Fruit fly (Drosophila melanogaster) whole organism, embryonic: ENCODE results near the gene Tfb5.

Experiments used
- CG11456 ChIP-seq: fragments of 200-800 bp; sonication (Bioruptor generic); IDR thresholded peaks from 3 replicates; pipeline ENCODE4 v1.3.6; 2022; ENCODE audit warnings: missing biosample characterization, missing genetic modification characterization
- CG12942 ChIP-seq: fragments of 200-800 bp; sonication (Bioruptor generic); optimal IDR thresholded peaks from 3 replicates; lab custom pipeline; 2016; ENCODE audit warnings: missing biosample characterization, missing genetic modification characterization
- CG13296 ChIP-seq: fragments of 200-800 bp; sonication (Bioruptor generic); optimal IDR thresholded peaks from 3 replicates; lab custom pipeline; 2018; ENCODE audit warnings: missing biosample characterization, mild to moderate bottlenecking, missing genetic modification characterization
- CG15269 ChIP-seq: fragments of 200-800 bp; sonication (Bioruptor generic); optimal IDR thresholded peaks from 2 replicates; lab custom pipeline; 2018; ENCODE audit warnings: missing biosample characterization, mild to moderate bottlenecking, missing genetic modification characterization, moderate library complexity
- CG16815 ChIP-seq: fragments of 200-800 bp; sonication (Bioruptor generic); optimal IDR thresholded peaks from 3 replicates; lab custom pipeline; 2017; ENCODE audit warnings: missing biosample characterization, mild to moderate bottlenecking, missing genetic modification characterization
- CG17359 ChIP-seq: fragments of 200-800 bp; sonication (Bioruptor generic); optimal IDR thresholded peaks from 3 replicates; lab custom pipeline; 2018; ENCODE audit warnings: missing biosample characterization, mild to moderate bottlenecking, missing genetic modification characterization, moderate library complexity
- CG17829 ChIP-seq: fragments of 200-800 bp; optimal IDR thresholded peaks from 2 replicates; lab custom pipeline; 2019; ENCODE audit warnings: missing biosample characterization, mild to moderate bottlenecking, missing genetic modification characterization, moderate library complexity
- CG30431 ChIP-seq: fragments of 200-800 bp; sonication (Bioruptor generic); optimal IDR thresholded peaks from 2 replicates; lab custom pipeline; 2017; ENCODE audit warnings: missing biosample characterization, missing genetic modification characterization
- CG3995 ChIP-seq: fragments of 200-800 bp; sonication (Bioruptor generic); optimal IDR thresholded peaks from 3 replicates; lab custom pipeline; 2016; ENCODE audit warnings: missing biosample characterization, missing genetic modification characterization
- CG4617 ChIP-seq: fragments of 200-800 bp; sonication (Bioruptor generic); optimal IDR thresholded peaks from 3 replicates; lab custom pipeline; 2016; ENCODE audit warnings: missing biosample characterization, missing genetic modification characterization, borderline replicate concordance
- CG4730 ChIP-seq: fragments of 200-800 bp; sonication (Bioruptor generic); IDR thresholded peaks from 2 replicates; pipeline ENCODE4 v1.3.6; 2022; ENCODE audit warnings: missing biosample characterization, missing genetic modification characterization
- CG6654 ChIP-seq: fragments of 200-800 bp; sonication (Bioruptor generic); optimal IDR thresholded peaks from 2 replicates; lab custom pipeline; 2017; ENCODE audit warnings: missing biosample characterization, mild to moderate bottlenecking, missing genetic modification characterization
- CG6791 ChIP-seq: fragments of 200-800 bp; sonication (Bioruptor generic); IDR thresholded peaks from 3 replicates; pipeline ENCODE4 v1.3.6; 2022; ENCODE audit warnings: missing biosample characterization, missing genetic modification characterization; ENCODE audit not compliant: partially characterized antibody
- CG8359 ChIP-seq: fragments of 200-800 bp; sonication (Bioruptor generic); optimal IDR thresholded peaks from 2 replicates; lab custom pipeline; 2017; ENCODE audit warnings: missing biosample characterization, mild to moderate bottlenecking, missing genetic modification characterization, borderline replicate concordance
- CTCF ChIP-seq: fragments of 200-800 bp; sonication (Bioruptor generic); optimal IDR thresholded peaks from 2 replicates; lab custom pipeline; 2017; ENCODE audit warnings: missing biosample characterization, mild to moderate bottlenecking, missing genetic modification characterization, moderate library complexity
- Dbx ChIP-seq: fragments of 200-800 bp; sonication (Bioruptor generic); IDR thresholded peaks from 3 replicates; pipeline ENCODE4 v1.3.6; 2022; ENCODE audit warnings: missing biosample characterization, missing genetic modification characterization
- Elba2 ChIP-seq: fragments of 200-800 bp; sonication (Bioruptor generic); optimal IDR thresholded peaks from 3 replicates; lab custom pipeline; 2016; ENCODE audit warnings: missing biosample characterization, missing genetic modification characterization
- Fer2 ChIP-seq: fragments of 200-800 bp; sonication (Bioruptor generic); optimal IDR thresholded peaks from 2 replicates; lab custom pipeline; 2018; ENCODE audit warnings: missing biosample characterization, mild to moderate bottlenecking, missing genetic modification characterization, moderate library complexity
- HHEX ChIP-seq: fragments of 200-800 bp; sonication (Bioruptor generic); optimal IDR thresholded peaks from 3 replicates; lab custom pipeline; 2017; ENCODE audit warnings: missing biosample characterization, mild to moderate bottlenecking, missing genetic modification characterization, missing genetic modification reagents
- Hr3 ChIP-seq: fragments of 200-800 bp; sonication (Bioruptor generic); optimal IDR thresholded peaks from 3 replicates; lab custom pipeline; 2016; ENCODE audit warnings: missing biosample characterization, missing genetic modification characterization
- Max ChIP-seq: fragments of 200-800 bp; sonication (Bioruptor generic); optimal IDR thresholded peaks from 2 replicates; lab custom pipeline; 2016; ENCODE audit warnings: missing biosample characterization, mild to moderate bottlenecking, missing genetic modification characterization
- NC2α ChIP-seq: fragments of 200-800 bp; sonication (Bioruptor generic); optimal IDR thresholded peaks from 2 replicates; lab custom pipeline; 2016; ENCODE audit warnings: missing biosample characterization, missing genetic modification characterization
- Pdp1 ChIP-seq, 2 experiments: fragments of 200-800 bp; sonication (Bioruptor generic); optimal IDR thresholded peaks; 3 replicates each; lab custom pipeline; 2016; ENCODE audit warnings: missing biosample characterization in 2 of 2, missing genetic modification characterization in 2 of 2, mild to moderate bottlenecking in 1 of 2, moderate library complexity in 1 of 2
- Spps ChIP-seq: fragments of 200-800 bp; sonication (Bioruptor generic); optimal IDR thresholded peaks from 2 replicates; lab custom pipeline; 2018; ENCODE audit warnings: missing biosample characterization, mild to moderate bottlenecking, missing genetic modification characterization
- Stat92E ChIP-seq, 3 experiments: fragments of >200 bp in 2 of 3; fragments of 200-800 bp in 1 of 3; sonication (Bioruptor generic) in 1 of 3; optimal IDR thresholded peaks; 2 replicates each; lab custom pipeline; 2017 to 2019; ENCODE audit warnings: missing biosample characterization in 3 of 3, missing genetic modification characterization in 3 of 3, mild to moderate bottlenecking in 1 of 3, moderate library complexity in 1 of 3
- Trl ChIP-seq, 3 experiments: fragments of >200 bp in 2 of 3; fragments of 200-800 bp in 1 of 3; sonication (Bioruptor generic) in 1 of 3; optimal IDR thresholded peaks; 2 replicates in 1 of 3; 3 replicates in 2 of 3; lab custom pipeline; 2016 to 2017; ENCODE audit warnings: missing biosample characterization in 1 of 3, missing genetic modification characterization in 1 of 3
- ab ChIP-seq: fragments of 200-800 bp; sonication (Bioruptor generic); optimal IDR thresholded peaks from 2 replicates; lab custom pipeline; 2016; ENCODE audit warnings: missing biosample characterization, missing genetic modification characterization
- ara ChIP-seq: fragments of 200-800 bp; sonication (Bioruptor generic); IDR thresholded peaks from 2 replicates; pipeline ENCODE4 v1.3.6; 2022; ENCODE audit warnings: missing biosample characterization, missing genetic modification characterization
- ci ChIP-seq: fragments of 200-800 bp; sonication (Bioruptor generic); IDR thresholded peaks from 3 replicates; pipeline ENCODE4 v1.3.6; 2022; ENCODE audit warnings: missing biosample characterization, missing genetic modification characterization
- gcm2 ChIP-seq: fragments of 200-800 bp; sonication (Bioruptor generic); optimal IDR thresholded peaks from 2 replicates; lab custom pipeline; 2016; ENCODE audit warnings: missing biosample characterization, missing genetic modification characterization
- h ChIP-seq: fragments of >200 bp; optimal IDR thresholded peaks from 2 replicates; lab custom pipeline; 2017
- ham ChIP-seq: fragments of 200-800 bp; sonication (Bioruptor generic); IDR thresholded peaks from 2 replicates; pipeline ENCODE4 v1.3.6; 2022; ENCODE audit warnings: missing biosample characterization, missing genetic modification characterization
- kay ChIP-seq: fragments of 200-800 bp; sonication (Bioruptor generic); optimal IDR thresholded peaks from 2 replicates; lab custom pipeline; 2016; ENCODE audit warnings: missing biosample characterization, missing genetic modification characterization
- knrl ChIP-seq: fragments of 200-800 bp; sonication (Bioruptor generic); IDR thresholded peaks from 3 replicates; pipeline ENCODE4 v1.3.6; 2022; ENCODE audit warnings: missing biosample characterization, missing genetic modification characterization; ENCODE audit not compliant: partially characterized antibody
- lov ChIP-seq, 2 experiments: fragments of 200-800 bp in 1 of 2; fragments of >200 bp in 1 of 2; sonication (Bioruptor generic) in 1 of 2; IDR thresholded peaks in 1 of 2; optimal IDR thresholded peaks in 1 of 2; 2 replicates in 1 of 2; 3 replicates in 1 of 2; pipeline versions ENCODE4 v1.3.6 to Lab custom; 2017 to 2022; ENCODE audit warnings: missing biosample characterization in 1 of 2, missing genetic modification characterization in 1 of 2
- nom ChIP-seq: fragments of 200-800 bp; sonication (Bioruptor generic); optimal IDR thresholded peaks from 2 replicates; lab custom pipeline; 2017; ENCODE audit warnings: missing biosample characterization, missing genetic modification characterization, mild to moderate bottlenecking, moderate library complexity, missing genetic modification reagents
- onecut ChIP-seq: fragments of 200-800 bp; sonication (Bioruptor generic); IDR thresholded peaks from 2 replicates; pipeline ENCODE4 v1.3.6; 2022; ENCODE audit warnings: missing biosample characterization, missing genetic modification characterization
- pita ChIP-seq: fragments of 200-800 bp; sonication (Bioruptor generic); optimal IDR thresholded peaks from 2 replicates; lab custom pipeline; 2017; ENCODE audit warnings: missing biosample characterization, mild to moderate bottlenecking, missing genetic modification characterization
- ranshi ChIP-seq: fragments of 200-800 bp; sonication (Bioruptor generic); IDR thresholded peaks from 2 replicates; pipeline ENCODE4 v1.3.6; 2022; ENCODE audit warnings: missing biosample characterization, missing genetic modification characterization
- row ChIP-seq: fragments of 200-800 bp; sonication (Bioruptor generic); IDR thresholded peaks from 3 replicates; pipeline ENCODE4 v1.3.6; 2022; ENCODE audit warnings: missing biosample characterization, missing genetic modification characterization
- sim ChIP-seq: fragments of 200-800 bp; sonication (Bioruptor generic); IDR thresholded peaks from 2 replicates; pipeline ENCODE4 v1.3.6; 2022; ENCODE audit warnings: missing biosample characterization, missing genetic modification characterization
- sna ChIP-seq: fragments of 200-800 bp; sonication (Bioruptor generic); IDR thresholded peaks from 2 replicates; pipeline ENCODE4 v1.3.6; 2022; ENCODE audit warnings: missing biosample characterization, missing genetic modification characterization; ENCODE audit not compliant: partially characterized antibody
- sqz ChIP-seq: fragments of 200-800 bp; sonication (Bioruptor generic); optimal IDR thresholded peaks from 3 replicates; lab custom pipeline; 2018; ENCODE audit warnings: missing biosample characterization, mild to moderate bottlenecking, missing genetic modification characterization
- sug ChIP-seq: fragments of 200-800 bp; optimal IDR thresholded peaks from 2 replicates; lab custom pipeline; 2019; ENCODE audit warnings: missing biosample characterization, mild to moderate bottlenecking, missing genetic modification characterization, moderate library complexity
- unpg ChIP-seq: fragments of 200-800 bp; sonication (Bioruptor generic); optimal IDR thresholded peaks from 3 replicates; lab custom pipeline; 2018; ENCODE audit warnings: missing biosample characterization, mild to moderate bottlenecking, missing genetic modification characterization, moderate library complexity
- usp ChIP-seq: fragments of >200 bp; optimal IDR thresholded peaks from 2 replicates; lab custom pipeline; 2017; ENCODE audit warnings: missing biosample characterization, missing genetic modification characterization
- wek ChIP-seq: fragments of 200-800 bp; sonication (Bioruptor generic); optimal IDR thresholded peaks from 3 replicates; lab custom pipeline; 2018; ENCODE audit warnings: missing biosample characterization, mild to moderate bottlenecking, missing genetic modification characterization, moderate library complexity
- zen2 ChIP-seq: fragments of 200-800 bp; sonication (Bioruptor generic); IDR thresholded peaks from 3 replicates; pipeline ENCODE4 v1.3.6; 2022; ENCODE audit warnings: missing biosample characterization, missing genetic modification characterization; ENCODE audit not compliant: partially characterized antibody
- zfh1 ChIP-seq: fragments of 200-800 bp; sonication (Bioruptor generic); IDR thresholded peaks from 3 replicates; pipeline ENCODE4 v1.3.6; 2022; ENCODE audit warnings: missing biosample characterization, missing genetic modification characterization

Tfb5 gene

DNA sequence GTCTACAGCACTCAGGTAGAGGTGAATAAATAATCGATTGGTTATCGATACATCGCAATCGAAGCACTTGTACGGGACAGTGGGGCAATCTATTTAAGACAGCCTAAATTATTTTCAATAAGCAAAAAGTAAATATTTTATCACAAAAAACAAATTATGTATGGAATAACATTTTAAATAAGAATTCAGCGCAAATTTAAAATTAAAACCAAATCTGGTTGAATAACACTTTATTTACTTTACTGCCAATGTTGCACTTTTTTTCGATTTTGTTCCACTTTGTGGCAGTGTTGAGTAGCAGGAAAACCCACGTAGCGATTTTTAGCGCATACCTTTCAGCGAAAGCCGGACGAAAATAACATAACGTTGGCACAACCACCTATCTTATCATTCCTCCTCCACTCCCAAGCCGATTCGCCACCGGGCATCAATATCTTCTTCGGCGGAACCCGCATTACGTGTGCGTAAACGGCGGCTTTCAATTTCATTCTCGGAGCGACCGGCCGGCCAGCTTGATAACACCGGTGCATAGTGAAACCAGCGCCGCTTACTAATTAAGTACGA is 33.6 kb downstream of the Tfb5 start, which contains the start of the genes Gmd and CG3792 (continued):
- peak in 1 of 3 experiments; percentile 82 for TF ChIP-seq Stat92E (GFP tag; optimal IDR thresholded peaks at IDR 0.05; lab: Kevin White, UChicago)
- TF ChIP-seq ci (GFP tag; lab: Robert Waterston, UW) = peak; percentile 93
- TF ChIP-seq CG11456 (GFP tag; lab: Robert Waterston, UW) = peak; percentile 96
- TF ChIP-seq zen2 (GFP tag; lab: Robert Waterston, UW) = peak; percentile 72; the same call in 2 of the 3 replicates
- TF ChIP-seq Dbx (GFP tag; lab: Robert Waterston, UW) = peak; percentile 97
- peak; percentile 95 for TF ChIP-seq CG4730 (GFP tag; lab: Robert Waterston, UW)
- peak; percentile 90 for TF ChIP-seq gcm2 (GFP tag; lab: Kevin White, UChicago)
- TF ChIP-seq onecut (GFP tag; lab: Robert Waterston, UW) = peak; percentile 89
- TF ChIP-seq CG13296 (GFP tag; lab: Kevin White, UChicago) = peak; percentile 95
- peak; percentile 94 for TF ChIP-seq ara
- peak; percentile 81 for TF ChIP-seq CG6654 (GFP tag; lab: Kevin White, UChicago)
- peak; percentile 84 for TF ChIP-seq ab (GFP tag; lab: Kevin White, UChicago)
- peak; percentile 95 for TF ChIP-seq CG17829 (tag; lab: Kevin White, UChicago)
- peak; percentile 97 for TF ChIP-seq ranshi (GFP tag; lab: Robert Waterston, UW)
- peak; percentile 90 for TF ChIP-seq CG30431 (GFP tag; lab: Kevin White, UChicago)
- TF ChIP-seq sug (tag; lab: Kevin White, UChicago) = peak; percentile 93
- peak; percentile 80 for TF ChIP-seq sna (GFP tag; lab: Robert Waterston, UW)
- TF ChIP-seq wek (GFP tag; lab: Kevin White, UChicago) = peak; percentile 65
- TF ChIP-seq lov (optimal IDR thresholded peaks at IDR 0.05; lab: Kevin White, UChicago) = no peak
- peak; percentile 76; the same call in 2 of the 3 replicates for TF ChIP-seq lov (GFP tag; IDR thresholded peaks at IDR 0.05; lab: Robert Waterston, UW)
- peak; percentile 91 for TF ChIP-seq nom
- peak; percentile 93 for TF ChIP-seq Spps (tag; lab: Kevin White, UChicago)
- TF ChIP-seq CG6791 (GFP tag; lab: Robert Waterston, UW) = peak; percentile 76
- peak; percentile 85 for TF ChIP-seq CG3995
- TF ChIP-seq Hr3 (GFP tag; lab: Kevin White, UChicago) = peak; percentile 95
- TF ChIP-seq sim (GFP tag; lab: Robert Waterston, UW) = peak; percentile 94
- peak; percentile 96 for TF ChIP-seq Max (GFP tag; lab: Kevin White, UChicago)
- TF ChIP-seq kay (GFP tag; lab: Kevin White, UChicago) = peak; percentile 96
- TF ChIP-seq HHEX (GFP tag; lab: Kevin White, UChicago) = peak; percentile 94
- TF ChIP-seq row (GFP tag; lab: Robert Waterston, UW) = peak; percentile 99
- TF ChIP-seq CG15269 (tag; lab: Kevin White, UChicago) = no peak
- no peak for TF ChIP-seq usp (GFP tag; lab: Kevin White, UChicago)
- TF ChIP-seq CG17359 = peak; percentile 95
- peak; percentile 92 for TF ChIP-seq CG4617 (GFP tag; lab: Kevin White, UChicago)
- TF ChIP-seq knrl (GFP tag; lab: Robert Waterston, UW) = peak; percentile 87
- peak; percentile 96 for TF ChIP-seq zfh1 (GFP tag; lab: Robert Waterston, UW)
- TF ChIP-seq sqz (GFP tag; lab: Kevin White, UChicago) = peak; percentile 91
- peak; percentile 93 for TF ChIP-seq CG16815
- peak; percentile 86; the same call in 1 of the 2 replicates for TF ChIP-seq ham (GFP tag; lab: Robert Waterston, UW)
- peak; percentile 96 for TF ChIP-seq unpg
- no peak for TF ChIP-seq h (lab: Kevin White, UChicago)
- peak; percentile 95 for TF ChIP-seq CG12942 (GFP tag; lab: Kevin White, UChicago)
- TF ChIP-seq NC2α (GFP tag; lab: Kevin White, UChicago) = peak; percentile 90
- peak; percentile 93 to 94 for TF ChIP-seq Pdp1 (GFP tag; optimal IDR thresholded peaks at IDR 0.05; lab: Kevin White, UChicago)
- TF ChIP-seq CG8359 (GFP tag; lab: Kevin White, UChicago) = peak; percentile 88
- TF ChIP-seq Elba2 (GFP tag; lab: Kevin White, UChicago) = peak; percentile 90
- TF ChIP-seq Trl (optimal IDR thresholded peaks at IDR 0.05; lab: Kevin White, UChicago) = no peak
- TF ChIP-seq Trl (GFP tag; optimal IDR thresholded peaks at IDR 0.05; lab: Kevin White, UChicago) = peak; percentile 94
- TF ChIP-seq CTCF (GFP tag; lab: Kevin White, UChicago) = peak; percentile 51
- TF ChIP-seq pita = no peak
- peak; percentile 92 for TF ChIP-seq Fer2 (tag; lab: Kevin White, UChicago)
